Worm (Caenorhabditis elegans) whole organism, mixed stage, embryonic: ENCODE measurements around the gene W10G11.1.

Experiments
- ceh-39 ChIP-seq: fragments of 150-350 bp; optimal IDR thresholded peaks from 2 replicates; lab custom pipeline; 2014; ENCODE audit warnings: missing biosample characterization, missing genetic modification characterization
- ces-1 ChIP-seq: fragments of 150-350 bp; optimal IDR thresholded peaks from 2 replicates; lab custom pipeline; 2014; ENCODE audit warnings: missing biosample characterization, missing genetic modification reagents, missing genetic modification characterization
- elt-3 ChIP-seq: fragments of 150-350 bp; optimal IDR thresholded peaks from 2 replicates; lab custom pipeline; 2014; ENCODE audit warnings: missing biosample characterization, missing genetic modification characterization
- lin-13 ChIP-seq: fragments of 150-350 bp; optimal IDR thresholded peaks from 2 replicates; lab custom pipeline; 2014; ENCODE audit warnings: missing biosample characterization, missing genetic modification characterization
- mab-5 ChIP-seq: fragments of 150-350 bp; optimal IDR thresholded peaks from 2 replicates; lab custom pipeline; 2014; ENCODE audit warnings: missing biosample characterization, missing genetic modification characterization
- nhr-76 ChIP-seq: sonication (generic microtip); optimal IDR thresholded peaks from 2 replicates; lab custom pipeline; 2017; ENCODE audit warnings: missing biosample characterization, missing genetic modification characterization
- pha-4 ChIP-seq: fragments of 150-350 bp; optimal IDR thresholded peaks from 2 replicates; lab custom pipeline; 2018; ENCODE audit warnings: missing biosample characterization, missing genetic modification reagents, missing genetic modification characterization
- snpc-4 ChIP-seq: fragments of 150-350 bp; optimal IDR thresholded peaks from 2 replicates; lab custom pipeline; 2014; ENCODE audit warnings: missing biosample characterization, missing genetic modification characterization
- sptf-1 ChIP-seq: sonication (generic microtip); optimal IDR thresholded peaks from 2 replicates; lab custom pipeline; 2017; ENCODE audit warnings: mild to moderate bottlenecking, missing genetic modification characterization, moderate library complexity, missing compliant biosample characterization
- unc-39 ChIP-seq: fragments of 150-350 bp; optimal IDR thresholded peaks from 2 replicates; lab custom pipeline; 2014; ENCODE audit warnings: missing biosample characterization, missing genetic modification characterization
- unc-62 ChIP-seq: fragments of 150-350 bp; optimal IDR thresholded peaks from 2 replicates; lab custom pipeline; 2014; ENCODE audit warnings: missing biosample characterization, missing genetic modification reagents, missing genetic modification characterization
- zip-8 ChIP-seq: fragments of 150-350 bp; optimal IDR thresholded peaks from 2 replicates; lab custom pipeline; 2014; ENCODE audit warnings: missing biosample characterization, missing genetic modification characterization

- no peak for TF ChIP-seq unc-62 (GFP tag; lab: Kevin White, UChicago)
- TF ChIP-seq lin-13, result no peak
- TF ChIP-seq sptf-1 (tag; lab: Kevin White, UChicago), result no peak
- no peak for TF ChIP-seq ceh-39
- no peak for TF ChIP-seq nhr-76 (tag; lab: Kevin White, UChicago)
- TF ChIP-seq unc-39 (tag; lab: Kevin White, UChicago), result no peak
- TF ChIP-seq snpc-4, result no peak
- TF ChIP-seq ces-1 (GFP tag; lab: Kevin White, UChicago), result no peak
- no peak for TF ChIP-seq zip-8
- no peak for TF ChIP-seq mab-5 (tag; lab: Kevin White, UChicago)
- TF ChIP-seq elt-3, result no peak
- TF ChIP-seq pha-4, result no peak
These were observed 32.2 kb downstream of the W10G11.1 start, which contains the start of gene ncs-6 for ce11 chrII:3528256-3528655.
